Worm (Caenorhabditis elegans) whole organism, dauer: ENCODE measurements around the gene F11D11.12.
"Not testable (repeated sequence)": the region's sequence is repeated elsewhere in the genome, so short reads cannot be mapped to it uniquely, and the experiment has no call there.

Source experiments
- unc-62 ChIP-seq: sonication (generic microtip); optimal IDR thresholded peaks from 2 replicates; lab custom pipeline; 2017; ENCODE audit warnings: missing biosample characterization, missing genetic modification reagents, missing genetic modification characterization

The F11D11.12 gene

DNA sequence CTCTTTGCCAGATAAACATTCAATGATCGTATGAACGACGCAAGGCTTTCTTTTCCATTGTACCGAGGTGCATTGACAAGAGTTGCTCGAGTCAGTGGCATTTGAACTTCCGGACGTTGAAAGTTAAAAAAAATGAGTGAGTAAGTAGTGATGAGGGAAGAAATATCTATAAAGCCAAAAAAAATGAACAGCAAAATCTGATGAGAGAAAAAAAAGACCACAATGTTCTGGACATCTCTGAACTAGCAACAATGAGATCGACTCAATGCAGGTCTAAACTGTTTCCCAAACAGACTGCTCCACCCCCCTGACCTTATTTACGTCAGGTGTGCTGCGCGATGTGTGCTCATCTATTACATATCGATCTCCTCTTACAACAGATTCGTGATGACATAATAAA is at the start of gene F11D11.12, which contains the start of gene F11D11.21:
F11D11.12 (minus strand) TSS at position 238 of the 400 bp plus-strand sequence.
F11D11.21 (minus strand) TSS at position 101 of the 400 bp plus-strand sequence.
- no peak for TF ChIP-seq unc-62 (GFP tag; lab: Kevin White, UChicago)

DNA sequence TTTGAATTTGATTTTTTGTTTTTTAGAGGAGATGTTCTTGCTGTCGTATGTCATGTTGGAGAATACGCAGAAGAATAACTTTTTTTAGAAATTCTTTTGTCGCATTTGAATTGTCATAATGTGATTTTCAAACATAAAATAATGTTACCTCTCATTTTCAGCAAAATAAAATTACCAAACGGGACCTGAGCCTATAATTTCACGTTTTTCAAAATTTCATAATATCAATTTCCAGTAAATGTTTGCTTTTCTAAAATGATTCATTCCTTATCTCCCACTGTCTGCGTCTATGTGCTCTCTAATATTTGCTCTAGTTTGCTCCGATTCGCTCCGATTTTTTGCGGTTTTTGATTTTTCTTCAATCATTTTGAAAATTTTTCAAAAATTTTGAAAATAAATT is 40.2 kb upstream of the F11D11.12 start, which contains the start of gene nhr-231:
nhr-231 (plus strand) TSS at position 301 of the 400 bp plus-strand sequence.
- no peak for TF ChIP-seq unc-62 (GFP tag; lab: Kevin White, UChicago)

DNA sequence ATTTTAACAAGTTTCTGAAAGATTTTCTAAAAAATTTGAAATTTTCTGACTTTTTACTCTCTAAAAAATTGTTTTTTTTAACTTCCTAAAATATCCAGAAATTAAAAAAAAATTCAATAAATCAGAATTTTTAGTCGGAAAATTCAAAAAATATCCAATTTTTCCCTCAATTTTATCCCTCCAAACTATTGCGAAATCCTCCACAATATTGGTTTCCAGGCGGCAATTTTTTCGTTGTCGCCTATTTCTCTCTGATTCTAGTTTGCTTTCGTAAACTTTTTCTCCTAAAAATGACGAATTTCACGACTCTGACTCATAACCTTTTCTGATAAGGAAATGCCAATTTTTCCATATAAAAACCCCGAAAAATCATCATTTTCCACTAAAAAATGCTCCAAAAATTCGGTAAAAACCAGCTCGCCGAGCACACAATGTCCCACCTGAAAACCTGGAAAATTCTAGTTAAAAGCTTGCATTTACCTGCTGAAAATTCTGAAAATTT is 37.0 kb upstream of the F11D11.12 start, which contains the start of gene Y17D7B.2:
Y17D7B.2 (plus strand) TSS at position 323 of the 502 bp plus-strand sequence.
- TF ChIP-seq unc-62 (GFP tag; lab: Kevin White, UChicago): no peak

DNA sequence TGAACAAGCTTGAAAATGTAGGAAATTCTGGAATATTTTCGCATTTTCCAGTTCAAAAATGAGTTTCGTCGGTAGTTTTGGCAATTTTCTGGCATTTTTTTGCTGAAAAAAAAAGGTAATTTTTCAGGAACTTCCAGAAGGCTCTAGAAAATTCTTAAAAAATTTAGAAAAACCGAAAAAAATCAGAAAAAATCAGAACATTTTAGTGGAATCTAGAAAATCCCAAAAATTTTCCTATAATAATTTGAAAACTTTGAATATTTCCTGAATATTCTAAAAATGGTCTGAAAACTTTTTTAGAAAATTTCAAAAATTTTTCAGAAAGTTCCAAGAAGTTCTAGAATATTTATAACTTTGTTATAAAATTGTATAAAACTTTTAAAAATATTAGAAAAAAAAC is 36.2 kb upstream of the F11D11.12 start, which contains the start of gene Y17D7B.3:
Y17D7B.3 (minus strand) TSS at position 101 of the 400 bp plus-strand sequence.
- TF ChIP-seq unc-62 (GFP tag; lab: Kevin White, UChicago): no peak

DNA sequence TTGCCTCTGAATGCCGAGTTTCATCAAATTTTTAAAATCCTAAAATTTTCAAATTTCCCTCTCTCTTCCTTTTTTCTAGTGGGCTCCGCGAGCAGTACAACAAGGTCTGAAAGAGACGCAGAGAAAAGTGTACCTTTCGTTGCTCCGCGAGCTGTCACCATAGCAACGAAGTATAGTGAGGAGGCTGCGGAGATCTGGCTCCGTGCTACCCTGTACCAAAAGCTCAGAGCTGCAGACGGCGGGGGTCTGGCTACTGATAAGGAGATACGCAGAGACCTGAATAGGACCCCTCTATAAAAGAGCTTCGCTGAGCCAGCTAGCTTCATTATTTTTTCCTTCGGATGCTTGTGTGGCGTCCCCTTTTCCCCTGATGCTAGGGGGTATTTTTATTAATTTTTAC is 33.0 kb upstream of the F11D11.12 start, which contains the start of gene Y17D7B.10:
Y17D7B.10 (plus strand) TSS at position 243 of the 400 bp plus-strand sequence.
- no peak for TF ChIP-seq unc-62 (GFP tag; lab: Kevin White, UChicago)

- TF ChIP-seq unc-62 (GFP tag; lab: Kevin White, UChicago): no peak
Observed at ce11 chrV:18782747-18783146, 32.3 kb upstream of the F11D11.12 start.

DNA sequence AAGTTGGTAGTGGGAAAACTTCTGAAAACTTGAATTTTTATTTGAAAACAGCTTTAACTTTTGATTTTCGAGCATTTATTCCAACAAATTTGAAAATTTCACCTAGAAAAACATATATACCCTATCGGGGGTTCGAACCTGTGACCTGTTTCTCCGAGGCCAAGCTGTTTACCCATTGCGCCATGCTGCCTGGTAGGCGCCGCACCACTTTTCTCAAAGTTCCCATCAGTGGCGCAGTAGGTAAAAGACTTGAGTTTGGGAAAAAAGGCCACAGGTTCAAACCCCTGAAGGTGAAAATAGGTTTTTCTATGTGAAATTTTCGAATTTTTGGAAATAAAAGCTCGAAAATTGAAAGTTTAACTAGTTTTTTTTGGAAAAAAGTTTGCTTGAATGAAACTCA is 30.1 kb upstream of the F11D11.12 start:
- no peak for TF ChIP-seq unc-62 (GFP tag; lab: Kevin White, UChicago)

ce11 chrV:18776245-18776737 is 25.8 kb upstream of the F11D11.12 start, which contains the start of gene Y17D7B.4:
Y17D7B.4 (minus strand) TSS chrV:18776687.
- TF ChIP-seq unc-62 (GFP tag; lab: Kevin White, UChicago): no peak

DNA sequence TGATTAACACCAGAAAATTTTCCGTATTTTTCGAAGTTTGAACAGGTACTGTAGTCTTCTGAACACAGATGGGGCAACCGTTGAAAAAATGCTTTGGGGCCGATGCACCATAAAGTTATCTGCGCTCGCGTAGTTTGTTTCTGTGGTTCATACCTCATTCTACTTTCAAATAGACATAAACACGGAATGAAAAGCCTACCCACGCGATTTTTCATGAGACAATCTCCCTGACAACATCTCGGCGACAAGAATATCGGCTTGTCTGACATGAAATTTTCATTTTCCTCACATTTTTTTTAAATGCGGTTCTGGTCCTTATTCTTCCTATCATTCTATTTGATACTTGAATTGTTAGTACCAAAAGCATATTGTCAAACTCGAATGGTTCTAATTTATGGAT is 22.3 kb upstream of the F11D11.12 start, which contains the start of gene clec-257:
clec-257 (plus strand) TSS at position 301 of the 400 bp plus-strand sequence.
- no peak for TF ChIP-seq unc-62 (GFP tag; lab: Kevin White, UChicago)

DNA sequence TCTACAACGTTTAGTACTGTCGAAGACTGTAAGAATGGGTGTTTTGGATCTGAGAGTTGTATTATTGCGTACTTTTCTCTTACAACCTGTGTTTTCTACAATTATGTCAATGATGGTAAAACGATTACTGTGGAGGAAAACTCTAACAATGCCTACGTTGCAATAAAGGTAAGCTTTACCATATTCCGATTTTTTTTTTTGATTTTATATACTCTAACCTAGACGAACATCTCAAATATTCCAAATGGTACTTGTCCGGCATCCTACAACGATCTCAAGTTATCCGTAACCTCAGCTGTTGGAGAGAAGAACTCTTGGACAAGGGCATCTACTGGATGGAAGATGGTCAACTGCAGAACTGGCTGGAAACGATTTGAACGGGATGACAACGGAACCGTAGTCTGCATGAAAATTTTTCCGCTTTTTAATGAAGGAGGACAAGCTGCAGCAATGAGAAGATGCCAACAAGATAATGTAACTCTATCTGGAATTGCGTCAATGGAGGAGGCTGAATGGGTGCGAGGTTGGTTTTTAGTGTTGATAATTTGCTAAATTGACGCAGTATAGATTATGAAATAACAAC is 21.4 kb upstream of the F11D11.12 start:
- TF ChIP-seq unc-62 (GFP tag; lab: Kevin White, UChicago): no peak

- TF ChIP-seq unc-62 (GFP tag; lab: Kevin White, UChicago): no peak
Observed at ce11 chrV:18771390-18771789, 20.9 kb upstream of the F11D11.12 start, which contains the start of gene clec-256. clec-256 (plus strand) TSS chrV:18771690.

DNA sequence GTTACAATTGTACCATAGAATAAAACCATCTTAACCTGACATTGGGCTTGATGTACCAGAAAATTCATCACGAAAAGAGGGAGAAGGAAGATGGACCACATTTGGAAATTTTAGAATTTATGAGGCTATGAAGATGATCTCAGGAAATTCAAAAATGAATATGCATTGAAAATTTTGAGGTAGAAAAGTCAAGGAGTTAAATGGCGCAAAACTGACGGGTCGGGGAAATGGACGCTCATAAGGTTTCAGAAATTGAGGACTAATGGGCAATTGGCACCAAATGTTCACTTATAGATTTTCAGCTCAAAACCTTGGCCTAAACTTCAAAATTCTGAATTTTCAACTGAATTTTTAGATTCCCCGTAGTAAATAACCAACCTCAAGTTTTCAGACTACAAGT is 20.1 kb upstream of the F11D11.12 start, which contains the start of gene clec-255:
clec-255 (minus strand) TSS at position 101 of the 400 bp plus-strand sequence.
- TF ChIP-seq unc-62 (GFP tag; lab: Kevin White, UChicago): no peak

- no peak for TF ChIP-seq unc-62 (GFP tag; lab: Kevin White, UChicago)
Observed at ce11 chrV:18769902-18770301, 19.4 kb upstream of the F11D11.12 start.

DNA sequence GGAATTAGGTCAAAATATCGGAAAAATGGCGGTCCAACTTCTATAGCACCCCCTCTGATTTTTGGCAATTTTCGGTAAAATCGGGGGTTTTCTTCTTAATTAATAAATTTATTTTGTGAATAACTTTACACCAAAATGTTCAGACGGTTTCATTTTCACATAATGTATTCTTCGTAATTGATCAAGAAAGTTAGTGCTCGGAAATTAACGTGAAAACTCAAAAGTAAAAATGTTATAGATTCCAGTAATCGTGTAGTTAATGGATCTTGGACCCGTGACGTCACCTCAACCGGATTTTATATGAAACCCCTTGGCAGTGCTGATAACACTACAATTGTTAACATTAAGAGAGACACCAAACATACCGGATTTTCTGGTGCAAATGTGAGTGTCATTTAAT is 11.6 kb upstream of the F11D11.12 start, which contains the start of gene F11D11.22:
F11D11.22 (plus strand) TSS at position 301 of the 400 bp plus-strand sequence.
- TF ChIP-seq unc-62 (GFP tag; lab: Kevin White, UChicago): not testable (repeated sequence)

ce11 chrV:18761078-18761477 is 10.6 kb upstream of the F11D11.12 start, which contains the start of gene F11D11.4:
F11D11.4 (plus strand) TSS chrV:18761378.
- TF ChIP-seq unc-62 (GFP tag; lab: Kevin White, UChicago): no peak

- no peak for TF ChIP-seq unc-62 (GFP tag; lab: Kevin White, UChicago)
Observed at ce11 chrV:18760174-18760573, 9.7 kb upstream of the F11D11.12 start, which contains the start of gene F11D11.3. F11D11.3 (minus strand) TSS chrV:18760274.
